Fruit fly (Drosophila melanogaster) whole organism, embryonic: ENCODE measurements around the gene CHES-1-like.
A peak's percentile ranks its signal among the peaks of the same experiment; 100 is the strongest.

ENCODE experiments used
- Ada2b ChIP-seq: fragments of 200-800 bp; sonication (Bioruptor generic); IDR thresholded peaks from 2 replicates; pipeline ENCODE4 v1.3.6; 2022; ENCODE audit warnings: missing biosample characterization, missing genetic modification characterization
- B-H2 ChIP-seq: fragments of 200-800 bp; sonication (Bioruptor generic); optimal IDR thresholded peaks from 2 replicates; lab custom pipeline; 2018; ENCODE audit warnings: missing biosample characterization, mild to moderate bottlenecking, missing genetic modification characterization
- CG10267 ChIP-seq: fragments of 200-800 bp; sonication (Bioruptor generic); optimal IDR thresholded peaks from 2 replicates; lab custom pipeline; 2018; ENCODE audit warnings: missing biosample characterization, mild to moderate bottlenecking, missing genetic modification characterization, moderate library complexity
- CG10462 ChIP-seq: fragments of 200-800 bp; sonication (Bioruptor generic); optimal IDR thresholded peaks from 2 replicates; lab custom pipeline; 2016; ENCODE audit warnings: missing biosample characterization, missing genetic modification characterization
- CG12659 ChIP-seq: fragments of 200-800 bp; sonication (Bioruptor generic); optimal IDR thresholded peaks from 3 replicates; lab custom pipeline; 2017; ENCODE audit warnings: mild to moderate bottlenecking, missing biosample characterization, missing genetic modification reagents, missing genetic modification characterization
- CG13287 ChIP-seq: fragments of 200-800 bp; sonication (Bioruptor generic); IDR thresholded peaks from 2 replicates; pipeline ENCODE4 v1.3.6; 2022; ENCODE audit warnings: missing biosample characterization, missing genetic modification characterization; ENCODE audit not compliant: partially characterized antibody
- CG14710 ChIP-seq: fragments of 200-800 bp; sonication (Bioruptor generic); optimal IDR thresholded peaks from 3 replicates; lab custom pipeline; 2019; ENCODE audit warnings: missing biosample characterization, mild to moderate bottlenecking, missing genetic modification characterization, moderate library complexity
- CG18764 ChIP-seq: fragments of 200-800 bp; sonication (Bioruptor generic); optimal IDR thresholded peaks from 3 replicates; lab custom pipeline; 2016; ENCODE audit warnings: missing biosample characterization, missing genetic modification characterization
- CG2120 ChIP-seq: fragments of 200-800 bp; sonication (Bioruptor generic); optimal IDR thresholded peaks from 3 replicates; lab custom pipeline; 2016; ENCODE audit warnings: missing biosample characterization, missing genetic modification characterization
- CG3065 ChIP-seq: fragments of 200-800 bp; sonication (Bioruptor generic); optimal IDR thresholded peaks from 2 replicates; lab custom pipeline; 2016; ENCODE audit warnings: missing biosample characterization, missing genetic modification characterization
- CG31388 ChIP-seq: fragments of 200-800 bp; sonication (Bioruptor generic); optimal IDR thresholded peaks from 2 replicates; lab custom pipeline; 2016; ENCODE audit warnings: missing biosample characterization, missing genetic modification characterization
- CG32532 ChIP-seq: fragments of 200-800 bp; sonication (Bioruptor generic); IDR thresholded peaks from 2 replicates; pipeline ENCODE4 v1.3.6; 2022; ENCODE audit warnings: missing biosample characterization, missing genetic modification characterization
- CG6254 ChIP-seq: fragments of 200-800 bp; sonication (Bioruptor generic); optimal IDR thresholded peaks from 3 replicates; lab custom pipeline; 2017; ENCODE audit warnings: mild to moderate bottlenecking, missing biosample characterization, missing genetic modification reagents, missing genetic modification characterization
- CG6272 ChIP-seq: fragments of 200-800 bp; sonication (Bioruptor generic); IDR thresholded peaks from 2 replicates; pipeline ENCODE4 v1.3.6; 2022; ENCODE audit warnings: missing biosample characterization, missing genetic modification characterization
- CG6689 ChIP-seq: fragments of 200-800 bp; sonication (Bioruptor generic); IDR thresholded peaks from 2 replicates; pipeline ENCODE4 v1.3.6; 2022; ENCODE audit warnings: missing biosample characterization, missing genetic modification characterization
- CG9932 ChIP-seq: fragments of 200-800 bp; sonication (Bioruptor generic); IDR thresholded peaks from 2 replicates; pipeline ENCODE4 v1.3.6; 2022; ENCODE audit warnings: missing biosample characterization, missing genetic modification characterization
- Dad ChIP-seq: fragments of 200-800 bp; sonication (Bioruptor generic); optimal IDR thresholded peaks from 3 replicates; lab custom pipeline; 2016; ENCODE audit warnings: missing biosample characterization, missing genetic modification characterization
- Dip3 ChIP-seq: fragments of 200-800 bp; sonication (Bioruptor generic); optimal IDR thresholded peaks from 3 replicates; lab custom pipeline; 2016; ENCODE audit warnings: missing biosample characterization, missing genetic modification characterization
- Eip74EF ChIP-seq, 2 experiments: fragments of 200-800 bp in 1 of 2; fragments of >200 bp in 1 of 2; sonication (Bioruptor generic) in 1 of 2; optimal IDR thresholded peaks; 2 replicates each; lab custom pipeline; 2017 to 2019; ENCODE audit warnings: missing biosample characterization in 2 of 2, missing genetic modification characterization in 2 of 2, mild to moderate bottlenecking in 1 of 2, moderate library complexity in 1 of 2
- Gsc ChIP-seq: fragments of 200-800 bp; sonication (Bioruptor generic); IDR thresholded peaks from 2 replicates; pipeline ENCODE4 v1.3.6; 2022; ENCODE audit warnings: missing biosample characterization, missing genetic modification characterization
- HmgD ChIP-seq: fragments of 200-800 bp; sonication (Bioruptor generic); optimal IDR thresholded peaks from 3 replicates; lab custom pipeline; 2016; ENCODE audit warnings: missing biosample characterization, missing genetic modification characterization
- Hsf ChIP-seq: fragments of 200-800 bp; sonication (Bioruptor generic); optimal IDR thresholded peaks from 3 replicates; lab custom pipeline; 2016; ENCODE audit warnings: missing biosample characterization, missing genetic modification characterization
- Jarid2 ChIP-seq: fragments of 200-800 bp; sonication (Bioruptor generic); optimal IDR thresholded peaks from 3 replicates; lab custom pipeline; 2017; ENCODE audit warnings: mild to moderate bottlenecking, missing biosample characterization, missing genetic modification reagents, missing genetic modification characterization
- Lpt ChIP-seq: fragments of >200 bp; optimal IDR thresholded peaks from 2 replicates; lab custom pipeline; 2018; ENCODE audit warnings: missing biosample characterization, missing genetic modification characterization
- Oaz ChIP-seq: fragments of 200-800 bp; sonication (Bioruptor generic); IDR thresholded peaks from 2 replicates; pipeline ENCODE4 v1.3.6; 2022; ENCODE audit warnings: missing biosample characterization, missing genetic modification characterization
- PHDP ChIP-seq: fragments of 200-800 bp; sonication (Bioruptor generic); optimal IDR thresholded peaks from 3 replicates; lab custom pipeline; 2018; ENCODE audit warnings: missing biosample characterization, mild to moderate bottlenecking, missing genetic modification characterization, moderate library complexity
- Usf ChIP-seq: fragments of 200-800 bp; sonication (Bioruptor generic); optimal IDR thresholded peaks from 2 replicates; lab custom pipeline; 2017; ENCODE audit warnings: missing genotype, missing biosample characterization, missing genetic modification characterization
- abd-A ChIP-seq: fragments of 200-800 bp; sonication (Bioruptor generic); optimal IDR thresholded peaks from 3 replicates; lab custom pipeline; 2019; ENCODE audit warnings: missing biosample characterization, mild to moderate bottlenecking, missing genetic modification characterization, moderate library complexity
- ase ChIP-seq: fragments of 200-800 bp; sonication (Bioruptor generic); IDR thresholded peaks from 3 replicates; pipeline ENCODE4 v1.3.6; 2022; ENCODE audit warnings: missing biosample characterization, missing genetic modification characterization
- cas ChIP-seq: fragments of 200-800 bp; sonication (Bioruptor generic); IDR thresholded peaks from 2 replicates; pipeline ENCODE4 v1.3.6; 2022; ENCODE audit warnings: missing biosample characterization, missing genetic modification characterization
- chm ChIP-seq: fragments of 200-800 bp; sonication (Bioruptor generic); IDR thresholded peaks from 2 replicates; pipeline ENCODE4 v1.3.6; 2022; ENCODE audit warnings: missing biosample characterization, missing genetic modification characterization
- chn ChIP-seq: fragments of 200-800 bp; sonication (Bioruptor generic); optimal IDR thresholded peaks from 2 replicates; lab custom pipeline; 2016; ENCODE audit warnings: missing biosample characterization, missing genetic modification characterization
- crp ChIP-seq, 2 experiments: fragments of 200-800 bp; sonication (Bioruptor generic); optimal IDR thresholded peaks; 2 replicates in 1 of 2; 3 replicates in 1 of 2; lab custom pipeline; 2017; ENCODE audit warnings: missing biosample characterization in 2 of 2, missing genetic modification characterization in 2 of 2, mild to moderate bottlenecking in 1 of 2, moderate library complexity in 1 of 2
- eyg ChIP-seq: fragments of 200-800 bp; sonication (Bioruptor generic); optimal IDR thresholded peaks from 3 replicates; lab custom pipeline; 2016; ENCODE audit warnings: missing biosample characterization, missing genetic modification characterization
- hb ChIP-seq: fragments of 200-800 bp; sonication (Bioruptor generic); IDR thresholded peaks from 3 replicates; pipeline ENCODE4 v1.3.6; 2022; ENCODE audit warnings: missing biosample characterization, missing genetic modification characterization; ENCODE audit not compliant: partially characterized antibody
- hkb ChIP-seq, 2 experiments: fragments of 200-800 bp in 1 of 2; fragments of >200 bp in 1 of 2; sonication (Bioruptor generic) in 1 of 2; IDR thresholded peaks in 1 of 2; optimal IDR thresholded peaks in 1 of 2; 2 replicates each; pipeline versions ENCODE4 v1.3.6 to Lab custom; 2017 to 2022; ENCODE audit warnings: missing biosample characterization in 1 of 2, missing genetic modification characterization in 1 of 2
- kah ChIP-seq: fragments of 200-800 bp; sonication (Bioruptor generic); optimal IDR thresholded peaks from 2 replicates; lab custom pipeline; 2018; ENCODE audit warnings: missing biosample characterization, mild to moderate bottlenecking, missing genetic modification characterization
- kni ChIP-seq: fragments of 200-800 bp; sonication (Bioruptor generic); optimal IDR thresholded peaks from 3 replicates; lab custom pipeline; 2017; ENCODE audit warnings: mild to moderate bottlenecking, missing biosample characterization, missing genetic modification reagents, missing genetic modification characterization
- lbe ChIP-seq: fragments of 200-800 bp; sonication (Bioruptor generic); optimal IDR thresholded peaks from 2 replicates; lab custom pipeline; 2016; ENCODE audit warnings: missing biosample characterization, mild to moderate bottlenecking, missing genetic modification characterization
- nmo ChIP-seq: fragments of 200-800 bp; sonication (Bioruptor generic); optimal IDR thresholded peaks from 2 replicates; lab custom pipeline; 2018; ENCODE audit warnings: missing biosample characterization, mild to moderate bottlenecking, missing genetic modification characterization, moderate library complexity
- onecut ChIP-seq: fragments of 200-800 bp; sonication (Bioruptor generic); IDR thresholded peaks from 2 replicates; pipeline ENCODE4 v1.3.6; 2022; ENCODE audit warnings: missing biosample characterization, missing genetic modification characterization
- rib ChIP-seq: fragments of 200-800 bp; sonication (Bioruptor generic); IDR thresholded peaks from 2 replicates; pipeline ENCODE4 v1.3.6; 2022; ENCODE audit warnings: missing biosample characterization, missing genetic modification characterization
- schlank ChIP-seq: fragments of 200-800 bp; sonication (Bioruptor generic); optimal IDR thresholded peaks from 2 replicates; lab custom pipeline; 2018; ENCODE audit warnings: missing biosample characterization, mild to moderate bottlenecking, missing genetic modification characterization
- slp2 ChIP-seq: fragments of 200-800 bp; sonication (Bioruptor generic); optimal IDR thresholded peaks from 2 replicates; lab custom pipeline; 2016; ENCODE audit warnings: missing biosample characterization, missing genetic modification characterization
- stc ChIP-seq: fragments of 200-800 bp; sonication (Bioruptor generic); IDR thresholded peaks from 2 replicates; pipeline ENCODE4 v1.3.6; 2022; ENCODE audit warnings: missing biosample characterization, missing genetic modification characterization
- stwl ChIP-seq: fragments of 200-800 bp; sonication (Bioruptor generic); optimal IDR thresholded peaks from 3 replicates; lab custom pipeline; 2018; ENCODE audit warnings: missing biosample characterization, mild to moderate bottlenecking, missing genetic modification characterization, moderate library complexity
- trem ChIP-seq: fragments of 200-800 bp; optimal IDR thresholded peaks from 3 replicates; lab custom pipeline; 2019; ENCODE audit warnings: missing biosample characterization, mild to moderate bottlenecking, missing genetic modification characterization, moderate library complexity
- zen ChIP-seq: fragments of 200-800 bp; sonication (Bioruptor generic); optimal IDR thresholded peaks from 3 replicates; lab custom pipeline; 2018; ENCODE audit warnings: missing biosample characterization, mild to moderate bottlenecking, missing genetic modification characterization, moderate library complexity

Gene CHES-1-like

dm6 chrX:7701282-7702078 lies 7.7 kb downstream of the CHES-1-like start (continued):
- TF ChIP-seq eyg (GFP tag; lab: Kevin White, UChicago) (peak; percentile 45), kni (no peak), nmo (GFP tag; lab: Kevin White, UChicago) (peak; percentile 35), Lpt (GFP tag; lab: Kevin White, UChicago) (no peak), CG18764 (GFP tag; lab: Kevin White, UChicago) (no peak), onecut (GFP tag; lab: Robert Waterston, UW) (peak; percentile 32; the same call in 1 of the 2 replicates), crp (GFP tag; optimal IDR thresholded peaks at IDR 0.05; lab: Kevin White, UChicago) (peak in 1 of 2 experiments; percentile 20), abd-A (tag; lab: Kevin White, UChicago) (peak; percentile 18), kah (GFP tag; lab: Kevin White, UChicago) (peak; percentile 23), stwl (no peak), CG2120 (GFP tag; lab: Kevin White, UChicago) (peak; percentile 91), Usf (GFP tag; lab: Kevin White, UChicago) (peak; percentile 43), Oaz (GFP tag; lab: Robert Waterston, UW) (peak; percentile 44; the same call in 1 of the 2 replicates), ase (peak; percentile 65; the same call in 1 of the 3 replicates), cas (GFP tag; lab: Robert Waterston, UW) (no peak; the same call in 1 of the 2 replicates), zen (tag; lab: Kevin White, UChicago) (peak; percentile 1), Hsf (GFP tag; lab: Kevin White, UChicago) (peak; percentile 58), Dip3 (GFP tag; lab: Kevin White, UChicago) (peak; percentile 64), CG12659 (GFP tag; lab: Kevin White, UChicago) (peak; percentile 85), lbe (GFP tag; lab: Kevin White, UChicago) (no peak), chn (GFP tag; lab: Kevin White, UChicago) (no peak), Gsc (GFP tag; lab: Robert Waterston, UW) (no peak), CG32532 (GFP tag; lab: Robert Waterston, UW) (peak; percentile 85), CG6254 (GFP tag; lab: Kevin White, UChicago) (no peak), Ada2b (GFP tag; lab: Robert Waterston, UW) (peak; percentile 53; the same call in 1 of the 2 replicates), hkb (optimal IDR thresholded peaks at IDR 0.05; lab: Kevin White, UChicago) (no peak), hkb (GFP tag; IDR thresholded peaks at IDR 0.05; lab: Robert Waterston, UW) (peak; percentile 71), rib (GFP tag; lab: Robert Waterston, UW) (peak; percentile 28; the same call in 1 of the 2 replicates), HmgD (GFP tag; lab: Kevin White, UChicago) (no peak), CG6689 (GFP tag; lab: Robert Waterston, UW) (peak; percentile 72), schlank (peak; percentile 48), CG14710 (tag; lab: Kevin White, UChicago) (peak; percentile 43), CG13287 (no peak), Jarid2 (GFP tag; lab: Kevin White, UChicago) (peak; percentile 42), Dad (no peak), Eip74EF (GFP tag; optimal IDR thresholded peaks at IDR 0.05; lab: Kevin White, UChicago) (peak in 1 of 2 experiments; percentile 57), trem (tag; lab: Kevin White, UChicago) (peak; percentile 11), chm (0 out of 2 replicates have a peak, but pooled peaks have one; percentile 11), hb (no peak), B-H2 (peak; percentile 79), CG10267 (tag; lab: Kevin White, UChicago) (peak; percentile 60), CG31388 (GFP tag; lab: Kevin White, UChicago) (no peak), CG10462 (GFP tag; lab: Kevin White, UChicago) (no peak), stc (GFP tag; lab: Robert Waterston, UW) (peak; percentile 47; the same call in 1 of the 2 replicates), CG3065 (no peak), CG6272 (GFP tag; lab: Robert Waterston, UW) (no peak), CG9932 (peak; percentile 76), slp2 (no peak), PHDP (tag; lab: Kevin White, UChicago) (peak; percentile 89)
